Comparison of ENCODE assay signal across 4 fruit fly cellular contexts in the genomic region with DNA sequence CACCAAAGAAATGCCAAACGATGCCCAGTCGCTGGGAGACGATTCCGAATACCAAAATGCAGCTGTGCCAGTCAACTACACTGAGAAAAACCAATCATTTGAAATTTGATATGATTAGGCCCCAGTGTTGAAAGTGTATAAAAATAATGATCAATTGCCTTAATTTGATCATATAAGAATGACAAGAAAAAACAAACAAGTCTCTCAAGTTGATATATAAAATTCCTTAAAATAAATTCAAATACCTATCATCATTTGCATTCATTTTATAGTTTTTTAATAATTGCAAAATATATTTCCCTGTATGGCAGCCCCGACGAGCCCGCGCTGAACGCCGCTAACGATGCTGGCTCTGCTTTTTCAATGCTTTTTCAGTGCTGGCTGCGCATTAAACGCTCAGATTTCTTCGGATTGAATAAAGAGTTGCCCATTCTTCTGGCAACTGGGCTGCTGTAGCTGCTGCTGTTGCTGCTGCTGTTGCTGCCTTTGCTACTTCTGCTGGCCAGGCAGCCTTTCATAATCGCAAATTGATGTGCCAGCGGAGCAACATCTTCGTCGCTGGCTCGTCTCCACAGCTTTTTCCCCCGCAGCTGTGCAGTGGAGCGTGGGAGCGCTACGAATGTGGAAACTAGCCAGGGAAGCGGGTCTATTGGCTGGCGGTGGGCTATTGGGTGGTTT.
TF ChIP-seq lines count a peak whose summit lies in the region.

No protein-coding gene starts in this region.

- TF ChIP-seq CTCF in whole organism, embryonic (GFP tag; optimal IDR thresholded peaks at IDR 0.05; lab: Kevin White, UChicago), result no peak

TF ChIP-seq in whole organism, embryonic, 481 proteins besides CTCF, POLR2A, EP300 and RAD21 (continues in another document):
- TF ChIP-seq nmo (GFP tag; optimal IDR thresholded peaks at IDR 0.05; lab: Kevin White, UChicago), result peak; percentile 54
- TF ChIP-seq CG8290 (GFP tag; optimal IDR thresholded peaks at IDR 0.05; lab: Kevin White, UChicago), result peak; percentile 10
- TF ChIP-seq CG8290 (tag; optimal IDR thresholded peaks at IDR 0.05; lab: Kevin White, UChicago), result no peak
- no peak for TF ChIP-seq Dp (GFP tag; optimal IDR thresholded peaks at IDR 0.05; lab: Kevin White, UChicago)
- TF ChIP-seq dm (GFP tag; optimal IDR thresholded peaks at IDR 0.05; lab: Kevin White, UChicago), result no peak
- no peak for TF ChIP-seq CG15073 (GFP tag; optimal IDR thresholded peaks at IDR 0.05; lab: Kevin White, UChicago)
- TF ChIP-seq dysf (GFP tag; IDR thresholded peaks at IDR 0.05; lab: Robert Waterston, UW), result peak; percentile 31; the same call in 1 of the 3 replicates
- TF ChIP-seq BtbVII (GFP tag; optimal IDR thresholded peaks at IDR 0.05; lab: Kevin White, UChicago), result no peak
- no peak for TF ChIP-seq mirr (GFP tag; optimal IDR thresholded peaks at IDR 0.05; lab: Kevin White, UChicago)
- TF ChIP-seq sug (tag; optimal IDR thresholded peaks at IDR 0.05; lab: Kevin White, UChicago), result no peak
- no peak for TF ChIP-seq mam (GFP tag; optimal IDR thresholded peaks at IDR 0.05; lab: Kevin White, UChicago)
- TF ChIP-seq GATAe (GFP tag; conservative IDR thresholded peaks at IDR 0.05; lab: Robert Waterston, UW), result no peak
- TF ChIP-seq Optix (GFP tag; IDR thresholded peaks at IDR 0.05; lab: Robert Waterston, UW), result no peak
- peak; percentile 15 for TF ChIP-seq Abd-B (GFP tag; optimal IDR thresholded peaks at IDR 0.05; lab: Kevin White, UChicago)
- no peak for TF ChIP-seq CG14014 (GFP tag; IDR thresholded peaks at IDR 0.05; lab: Robert Waterston, UW)
- peak; percentile 67 for TF ChIP-seq dmrt99B (tag; optimal IDR thresholded peaks at IDR 0.05; lab: Kevin White, UChicago)
- TF ChIP-seq CG2116 (GFP tag; optimal IDR thresholded peaks at IDR 0.05; lab: Kevin White, UChicago), result no peak
- TF ChIP-seq CG13296 (GFP tag; optimal IDR thresholded peaks at IDR 0.05; lab: Kevin White, UChicago), result no peak
- no peak for TF ChIP-seq CG17612 (GFP tag; IDR thresholded peaks at IDR 0.05; lab: Robert Waterston, UW)
- no peak for TF ChIP-seq CG4617 (GFP tag; optimal IDR thresholded peaks at IDR 0.05; lab: Kevin White, UChicago; ENCODE audit: borderline replicate concordance)
- no peak for TF ChIP-seq zen2 (GFP tag; IDR thresholded peaks at IDR 0.05; lab: Robert Waterston, UW; ENCODE audit: partially characterized antibody)

TF ChIP-seq in whole organism, prepupa, 60 proteins besides CTCF, POLR2A, EP300 and RAD21 (continues in another document):
- peak; percentile 59 for TF ChIP-seq topi (GFP tag; optimal IDR thresholded peaks at IDR 0.05; lab: Kevin White, UChicago)
- TF ChIP-seq spab (GFP tag; optimal IDR thresholded peaks at IDR 0.05; lab: Kevin White, UChicago), result peak; percentile 43
- peak; percentile 46 for TF ChIP-seq Smox (GFP tag; optimal IDR thresholded peaks at IDR 0.05; lab: Kevin White, UChicago)
- TF ChIP-seq Eip75B (GFP tag; optimal IDR thresholded peaks at IDR 0.05; lab: Kevin White, UChicago), result peak; percentile 58
- peak; percentile 76 for TF ChIP-seq CG3919 (GFP tag; optimal IDR thresholded peaks at IDR 0.05; lab: Kevin White, UChicago)
- peak; percentile 67 for TF ChIP-seq esn (GFP tag; optimal IDR thresholded peaks at IDR 0.05; lab: Kevin White, UChicago)
- peak; percentile 60 for TF ChIP-seq Ets96B (tag; optimal IDR thresholded peaks at IDR 0.05; lab: Kevin White, UChicago)
- peak; percentile 4 for TF ChIP-seq Ets21C (GFP tag; optimal IDR thresholded peaks at IDR 0.05; lab: Kevin White, UChicago)
- peak; percentile 74 for TF ChIP-seq Hr4 (GFP tag; optimal IDR thresholded peaks at IDR 0.05; lab: Kevin White, UChicago)
- TF ChIP-seq CG6854 (GFP tag; optimal IDR thresholded peaks at IDR 0.05; lab: Kevin White, UChicago), result no peak
- TF ChIP-seq fd59A (GFP tag; optimal IDR thresholded peaks at IDR 0.05; lab: Kevin White, UChicago), result peak; percentile 43
- peak; percentile 57 for TF ChIP-seq Lpt (GFP tag; optimal IDR thresholded peaks at IDR 0.05; lab: Kevin White, UChicago)
- peak; percentile 46 for TF ChIP-seq CG11762 (GFP tag; optimal IDR thresholded peaks at IDR 0.05; lab: Kevin White, UChicago; ENCODE audit: insufficient read depth)
- peak; percentile 63 for TF ChIP-seq achi (GFP tag; optimal IDR thresholded peaks at IDR 0.05; lab: Kevin White, UChicago)
- no peak for TF ChIP-seq Hr38 (GFP tag; optimal IDR thresholded peaks at IDR 0.05; lab: Kevin White, UChicago)
- no peak for TF ChIP-seq fd85E (GFP tag; optimal IDR thresholded peaks at IDR 0.05; lab: Kevin White, UChicago)
- peak; percentile 73 for TF ChIP-seq CG15336 (GFP tag; IDR thresholded peaks at IDR 0.05; lab: Robert Waterston, UW)
- TF ChIP-seq dsx (GFP tag; optimal IDR thresholded peaks at IDR 0.05; lab: Kevin White, UChicago; ENCODE audit: poor library complexity, severe bottlenecking), result peak; percentile 36
- no peak for TF ChIP-seq Sox15 (GFP tag; optimal IDR thresholded peaks at IDR 0.05; lab: Kevin White, UChicago)
- peak; percentile 14 for TF ChIP-seq CG6808 (GFP tag; optimal IDR thresholded peaks at IDR 0.05; lab: Kevin White, UChicago)
- peak; percentile 48 for TF ChIP-seq lz (GFP tag; optimal IDR thresholded peaks at IDR 0.05; lab: Kevin White, UChicago)

TF ChIP-seq in whole organism, pupa, 21 proteins besides CTCF, POLR2A, EP300 and RAD21:
- TF ChIP-seq CG17806 (tag; optimal IDR thresholded peaks at IDR 0.05; lab: Kevin White, UChicago) (peak; percentile 72), CG9948 (tag; optimal IDR thresholded peaks at IDR 0.05; lab: Kevin White, UChicago) (peak; percentile 68), Snoo (tag; optimal IDR thresholded peaks at IDR 0.05; lab: Kevin White, UChicago) (peak; percentile 44), CG34367 (tag; optimal IDR thresholded peaks at IDR 0.05; lab: Kevin White, UChicago) (peak; percentile 26), CG8159 (tag; optimal IDR thresholded peaks at IDR 0.05; lab: Kevin White, UChicago) (peak; percentile 67), Ets98B (GFP tag; IDR thresholded peaks at IDR 0.05; lab: Robert Waterston, UW) (peak; percentile 57), CG13204 (GFP tag; optimal IDR thresholded peaks at IDR 0.05; lab: Kevin White, UChicago) (no peak), fd96Ca (GFP tag; IDR thresholded peaks at IDR 0.05; lab: Robert Waterston, UW) (0 out of 3 replicates have a peak, but pooled peaks have one; percentile 14), Pif1B (GFP tag; optimal IDR thresholded peaks at IDR 0.05; lab: Kevin White, UChicago) (peak; percentile 42), D1 (tag; optimal IDR thresholded peaks at IDR 0.05; lab: Kevin White, UChicago) (peak; percentile 22), CG8301 (tag; optimal IDR thresholded peaks at IDR 0.05; lab: Kevin White, UChicago) (peak; percentile 83), CG15710 (tag; optimal IDR thresholded peaks at IDR 0.05; lab: Kevin White, UChicago) (peak; percentile 50), CG14655 (GFP tag; optimal IDR thresholded peaks at IDR 0.05; lab: Kevin White, UChicago) (peak; percentile 82), EcR (GFP tag; optimal IDR thresholded peaks at IDR 0.05; lab: Kevin White, UChicago) (no peak), CG12605 (GFP tag; IDR thresholded peaks at IDR 0.05; lab: Robert Waterston, UW) (no peak), CG10348 (GFP tag; IDR thresholded peaks at IDR 0.05; lab: Robert Waterston, UW) (no peak), CG4496 (GFP tag; IDR thresholded peaks at IDR 0.05; lab: Robert Waterston, UW) (peak; percentile 70; the same call in 2 of the 3 replicates), Pif1A (GFP tag; optimal IDR thresholded peaks at IDR 0.05; lab: Kevin White, UChicago) (peak; percentile 52), gl (tag; optimal IDR thresholded peaks at IDR 0.05; lab: Kevin White, UChicago) (no peak), rn (GFP tag; IDR thresholded peaks at IDR 0.05; lab: Robert Waterston, UW) (no peak), CG32121 (GFP tag; IDR thresholded peaks at IDR 0.05; lab: Robert Waterston, UW) (peak; percentile 35; the same call in 1 of the 2 replicates)

TF ChIP-seq in whole organism, wandering third instar larva, 38 proteins besides CTCF, POLR2A, EP300 and RAD21:
- TF ChIP-seq brk (GFP tag; optimal IDR thresholded peaks at IDR 0.05; lab: Kevin White, UChicago) (no peak), br (GFP tag; optimal IDR thresholded peaks at IDR 0.05; lab: Kevin White, UChicago) (peak; percentile 27), OdsH (GFP tag; optimal IDR thresholded peaks at IDR 0.05; lab: Kevin White, UChicago) (peak; percentile 40), ey (GFP tag; optimal IDR thresholded peaks at IDR 0.05; lab: Kevin White, UChicago) (peak; percentile 25), foxo (GFP tag; optimal IDR thresholded peaks at IDR 0.05; lab: Kevin White, UChicago) (peak in 1 of 2 experiments; percentile 57), HLH106 (tag; optimal IDR thresholded peaks at IDR 0.05; lab: Kevin White, UChicago) (peak; percentile 51), dsf (GFP tag; optimal IDR thresholded peaks at IDR 0.05; lab: Kevin White, UChicago; ENCODE audit: borderline replicate concordance) (no peak), woc (GFP tag; optimal IDR thresholded peaks at IDR 0.05; lab: Kevin White, UChicago) (peak; percentile 36), Hr78 (GFP tag; optimal IDR thresholded peaks at IDR 0.05; lab: Kevin White, UChicago) (no peak), jim (GFP tag; optimal IDR thresholded peaks at IDR 0.05; lab: Kevin White, UChicago) (no peak), sv (GFP tag; optimal IDR thresholded peaks at IDR 0.05; lab: Kevin White, UChicago) (no peak), h (GFP tag; optimal IDR thresholded peaks at IDR 0.05; lab: Kevin White, UChicago) (peak; percentile 69), Hnf4 (GFP tag; optimal IDR thresholded peaks at IDR 0.05; lab: Kevin White, UChicago) (peak; percentile 11), Hr83 (GFP tag; optimal IDR thresholded peaks at IDR 0.05; lab: Kevin White, UChicago; ENCODE audit: poor library complexity, severe bottlenecking) (no peak), psq (GFP tag; optimal IDR thresholded peaks at IDR 0.05; lab: Kevin White, UChicago) (peak; percentile 20), sage (GFP tag; optimal IDR thresholded peaks at IDR 0.05; lab: Kevin White, UChicago) (no peak), dmrt93B (GFP tag; optimal IDR thresholded peaks at IDR 0.05; lab: Kevin White, UChicago) (peak; percentile 26), Jra (GFP tag; optimal IDR thresholded peaks at IDR 0.05; lab: Kevin White, UChicago) (no peak), rgr (GFP tag; optimal IDR thresholded peaks at IDR 0.05; lab: Kevin White, UChicago) (peak; percentile 42), Dfd (GFP tag; optimal IDR thresholded peaks at IDR 0.05; lab: Kevin White, UChicago) (peak; percentile 73), fru (GFP tag; optimal IDR thresholded peaks at IDR 0.05; lab: Kevin White, UChicago) (peak; percentile 69), CG9705 (GFP tag; optimal IDR thresholded peaks at IDR 0.05; lab: Kevin White, UChicago) (no peak), Sp1 (GFP tag; optimal IDR thresholded peaks at IDR 0.05; lab: Kevin White, UChicago) (peak; percentile 53)
